Fruit fly (Drosophila melanogaster) whole organism, embryonic: ENCODE data around the gene vas.

ENCODE experiments used
- Bteb2 ChIP-seq: fragments of 200-800 bp; sonication (Bioruptor generic); optimal IDR thresholded peaks from 2 replicates; lab custom pipeline; 2016; ENCODE audit warnings: missing biosample characterization, missing genetic modification characterization
- CG10366 ChIP-seq: fragments of 200-800 bp; sonication (Bioruptor generic); IDR thresholded peaks from 2 replicates; pipeline ENCODE4 v1.3.6; 2022; ENCODE audit warnings: missing biosample characterization, missing genetic modification characterization
- CG10462 ChIP-seq: fragments of 200-800 bp; sonication (Bioruptor generic); optimal IDR thresholded peaks from 2 replicates; lab custom pipeline; 2016; ENCODE audit warnings: missing biosample characterization, missing genetic modification characterization
- CG10979 ChIP-seq: fragments of 200-800 bp; sonication (Bioruptor generic); optimal IDR thresholded peaks from 2 replicates; lab custom pipeline; 2018; ENCODE audit warnings: missing biosample characterization, mild to moderate bottlenecking, missing genetic modification characterization, moderate library complexity
- CG11093 ChIP-seq: fragments of 200-800 bp; sonication (Bioruptor generic); IDR thresholded peaks from 3 replicates; pipeline ENCODE4 v1.3.6; 2022; ENCODE audit warnings: missing biosample characterization, missing genetic modification characterization
- CG11456 ChIP-seq: fragments of 200-800 bp; sonication (Bioruptor generic); IDR thresholded peaks from 3 replicates; pipeline ENCODE4 v1.3.6; 2022; ENCODE audit warnings: missing biosample characterization, missing genetic modification characterization
- CG11504 ChIP-seq: fragments of 200-800 bp; sonication (Bioruptor generic); optimal IDR thresholded peaks from 3 replicates; lab custom pipeline; 2019; ENCODE audit warnings: missing biosample characterization, mild to moderate bottlenecking, missing genetic modification characterization, moderate library complexity
- CG12155 ChIP-seq: fragments of 200-800 bp; sonication (Bioruptor generic); optimal IDR thresholded peaks from 3 replicates; lab custom pipeline; 2016; ENCODE audit warnings: missing biosample characterization, missing genetic modification characterization
- CG12659 ChIP-seq: fragments of 200-800 bp; sonication (Bioruptor generic); optimal IDR thresholded peaks from 3 replicates; lab custom pipeline; 2017; ENCODE audit warnings: mild to moderate bottlenecking, missing biosample characterization, missing genetic modification reagents, missing genetic modification characterization
- CG13424 ChIP-seq: fragments of 200-800 bp; sonication (Bioruptor generic); optimal IDR thresholded peaks from 2 replicates; lab custom pipeline; 2019; ENCODE audit warnings: missing biosample characterization, mild to moderate bottlenecking, missing genetic modification characterization, moderate library complexity
- CG14667 ChIP-seq: fragments of 200-800 bp; sonication (Bioruptor generic); IDR thresholded peaks from 2 replicates; pipeline ENCODE4 v1.3.6; 2022; ENCODE audit warnings: missing biosample characterization, missing genetic modification characterization
- CG15269 ChIP-seq: fragments of 200-800 bp; sonication (Bioruptor generic); optimal IDR thresholded peaks from 2 replicates; lab custom pipeline; 2018; ENCODE audit warnings: missing biosample characterization, mild to moderate bottlenecking, missing genetic modification characterization, moderate library complexity
- CG16863 ChIP-seq: fragments of 200-800 bp; sonication (Bioruptor generic); optimal IDR thresholded peaks from 3 replicates; lab custom pipeline; 2016; ENCODE audit warnings: missing biosample characterization, missing genetic modification characterization
- CG17912 ChIP-seq: fragments of 200-800 bp; sonication (Bioruptor generic); optimal IDR thresholded peaks from 2 replicates; lab custom pipeline; 2018; ENCODE audit warnings: missing biosample characterization, mild to moderate bottlenecking, missing genetic modification characterization
- CG18476 ChIP-seq: fragments of 200-800 bp; sonication (Bioruptor generic); optimal IDR thresholded peaks from 2 replicates; lab custom pipeline; 2016; ENCODE audit warnings: missing biosample characterization, mild to moderate bottlenecking, missing genetic modification characterization
- CG2199 ChIP-seq: fragments of 200-800 bp; sonication (Bioruptor generic); IDR thresholded peaks from 3 replicates; pipeline ENCODE4 v1.3.6; 2022; ENCODE audit warnings: missing biosample characterization, missing genetic modification characterization
- CG2678 ChIP-seq: fragments of 200-800 bp; sonication (Bioruptor generic); optimal IDR thresholded peaks from 3 replicates; lab custom pipeline; 2019; ENCODE audit warnings: missing biosample characterization, mild to moderate bottlenecking, missing genetic modification characterization, moderate library complexity
- CG30431 ChIP-seq: fragments of 200-800 bp; sonication (Bioruptor generic); optimal IDR thresholded peaks from 2 replicates; lab custom pipeline; 2017; ENCODE audit warnings: missing biosample characterization, missing genetic modification characterization
- CG4707 ChIP-seq: fragments of 200-800 bp; sonication (Bioruptor generic); optimal IDR thresholded peaks from 2 replicates; lab custom pipeline; 2018; ENCODE audit warnings: missing biosample characterization, mild to moderate bottlenecking, missing genetic modification characterization, moderate library complexity
- CG6791 ChIP-seq: fragments of 200-800 bp; sonication (Bioruptor generic); IDR thresholded peaks from 3 replicates; pipeline ENCODE4 v1.3.6; 2022; ENCODE audit warnings: missing biosample characterization, missing genetic modification characterization; ENCODE audit not compliant: partially characterized antibody
- CG8765 ChIP-seq: fragments of 200-800 bp; sonication (Bioruptor generic); IDR thresholded peaks from 2 replicates; pipeline ENCODE4 v1.3.6; 2022; ENCODE audit warnings: missing biosample characterization, missing genetic modification characterization
- CG8924 ChIP-seq: fragments of 200-800 bp; optimal IDR thresholded peaks from 3 replicates; lab custom pipeline; 2019; ENCODE audit warnings: missing biosample characterization, mild to moderate bottlenecking, missing genetic modification characterization, moderate library complexity
- CG9215 ChIP-seq: fragments of 200-800 bp; sonication (Bioruptor generic); IDR thresholded peaks from 2 replicates; pipeline ENCODE4 v1.3.6; 2022; ENCODE audit warnings: missing biosample characterization, missing genetic modification characterization
- CHES-1-like ChIP-seq: fragments of 200-800 bp; sonication (Bioruptor generic); optimal IDR thresholded peaks from 2 replicates; lab custom pipeline; 2016; ENCODE audit warnings: missing biosample characterization, missing genetic modification characterization
- CrebB ChIP-seq: fragments of 200-800 bp; sonication (Bioruptor generic); optimal IDR thresholded peaks from 3 replicates; lab custom pipeline; 2018; ENCODE audit warnings: missing biosample characterization, mild to moderate bottlenecking, missing genetic modification characterization
- Doc2 ChIP-seq: fragments of 200-800 bp; sonication (Bioruptor generic); IDR thresholded peaks from 2 replicates; pipeline ENCODE4 v1.3.6; 2022; ENCODE audit warnings: missing biosample characterization, missing genetic modification characterization
- Doc3 ChIP-seq: fragments of 200-800 bp; sonication (Bioruptor generic); IDR thresholded peaks from 3 replicates; pipeline ENCODE4 v1.3.6; 2022; ENCODE audit warnings: missing biosample characterization, missing genetic modification characterization; ENCODE audit not compliant: partially characterized antibody
- Ets65A ChIP-seq: fragments of 200-800 bp; sonication (Bioruptor generic); peaks from one replicate; lab custom pipeline; 2016; ENCODE audit warnings: missing biosample characterization, missing genetic modification characterization
- Ets97D ChIP-seq: fragments of 200-800 bp; sonication (Bioruptor generic); optimal IDR thresholded peaks from 3 replicates; lab custom pipeline; 2016; ENCODE audit warnings: missing biosample characterization, missing genetic modification characterization
- Hr51 ChIP-seq, 2 experiments: fragments of 200-800 bp; sonication (Bioruptor generic); optimal IDR thresholded peaks; 2 replicates in 1 of 2; 3 replicates in 1 of 2; lab custom pipeline; 2016 to 2018; ENCODE audit warnings: missing biosample characterization in 2 of 2, missing genetic modification characterization in 2 of 2, mild to moderate bottlenecking in 1 of 2, moderate library complexity in 1 of 2
- Hsf ChIP-seq: fragments of 200-800 bp; sonication (Bioruptor generic); optimal IDR thresholded peaks from 3 replicates; lab custom pipeline; 2016; ENCODE audit warnings: missing biosample characterization, missing genetic modification characterization
- Nf-YC ChIP-seq: fragments of 200-800 bp; optimal IDR thresholded peaks from 3 replicates; lab custom pipeline; 2019; ENCODE audit warnings: missing biosample characterization, mild to moderate bottlenecking, missing genetic modification characterization, moderate library complexity
- Xrp1 ChIP-seq: fragments of 200-800 bp; sonication (Bioruptor generic); IDR thresholded peaks from 2 replicates; pipeline ENCODE4 v1.3.6; 2022; ENCODE audit warnings: missing biosample characterization, missing genetic modification characterization
- ap ChIP-seq: fragments of 200-800 bp; sonication (Bioruptor generic); IDR thresholded peaks from 2 replicates; pipeline ENCODE4 v1.3.6; 2022; ENCODE audit warnings: missing biosample characterization, missing genetic modification characterization
- bsh ChIP-seq, 2 experiments: fragments of 200-800 bp; sonication (Bioruptor generic); optimal IDR thresholded peaks; 2 replicates each; lab custom pipeline; 2017 to 2018; ENCODE audit warnings: mild to moderate bottlenecking in 2 of 2, missing biosample characterization in 2 of 2, missing genetic modification characterization in 2 of 2, moderate library complexity in 1 of 2
- cg ChIP-seq: fragments of 200-800 bp; sonication (Bioruptor generic); optimal IDR thresholded peaks from 3 replicates; lab custom pipeline; 2019; ENCODE audit warnings: missing biosample characterization, mild to moderate bottlenecking, missing genetic modification characterization, moderate library complexity
- ci ChIP-seq: fragments of 200-800 bp; sonication (Bioruptor generic); IDR thresholded peaks from 3 replicates; pipeline ENCODE4 v1.3.6; 2022; ENCODE audit warnings: missing biosample characterization, missing genetic modification characterization
- crol ChIP-seq: fragments of 200-800 bp; sonication (Bioruptor generic); IDR thresholded peaks from 2 replicates; pipeline ENCODE4 v1.3.6; 2022; ENCODE audit warnings: missing biosample characterization, missing genetic modification characterization
- dysf ChIP-seq: fragments of 200-800 bp; sonication (Bioruptor generic); IDR thresholded peaks from 3 replicates; pipeline ENCODE4 v1.3.6; 2022; ENCODE audit warnings: missing biosample characterization, missing genetic modification characterization
- ems ChIP-seq: fragments of 200-800 bp; sonication (Bioruptor generic); optimal IDR thresholded peaks from 3 replicates; lab custom pipeline; 2016; ENCODE audit warnings: missing biosample characterization, missing genetic modification characterization
- gem ChIP-seq: fragments of 200-800 bp; sonication (Bioruptor generic); optimal IDR thresholded peaks from 2 replicates; lab custom pipeline; 2019; ENCODE audit warnings: missing biosample characterization, mild to moderate bottlenecking, missing genetic modification characterization, moderate library complexity
- hkb ChIP-seq, 2 experiments: fragments of 200-800 bp in 1 of 2; fragments of >200 bp in 1 of 2; sonication (Bioruptor generic) in 1 of 2; IDR thresholded peaks in 1 of 2; optimal IDR thresholded peaks in 1 of 2; 2 replicates each; pipeline versions ENCODE4 v1.3.6 to Lab custom; 2017 to 2022; ENCODE audit warnings: missing biosample characterization in 1 of 2, missing genetic modification characterization in 1 of 2
- lilli ChIP-seq: fragments of 200-800 bp; sonication (Bioruptor generic); optimal IDR thresholded peaks from 3 replicates; lab custom pipeline; 2016; ENCODE audit warnings: missing biosample characterization, missing genetic modification characterization
- nmo ChIP-seq: fragments of 200-800 bp; sonication (Bioruptor generic); optimal IDR thresholded peaks from 2 replicates; lab custom pipeline; 2018; ENCODE audit warnings: missing biosample characterization, mild to moderate bottlenecking, missing genetic modification characterization, moderate library complexity
- seq ChIP-seq: fragments of 200-800 bp; sonication (Bioruptor generic); IDR thresholded peaks from 2 replicates; pipeline ENCODE4 v1.3.6; 2022; ENCODE audit warnings: missing biosample characterization, missing genetic modification characterization
- slbo ChIP-seq: fragments of 200-800 bp; sonication (Bioruptor generic); IDR thresholded peaks from 2 replicates; pipeline ENCODE4 v1.3.6; 2022; ENCODE audit warnings: missing biosample characterization, missing genetic modification characterization
- tna ChIP-seq: fragments of 200-800 bp; sonication (Bioruptor generic); IDR thresholded peaks from 2 replicates; pipeline ENCODE4 v1.3.6; 2022; ENCODE audit warnings: missing biosample characterization, missing genetic modification characterization; ENCODE audit not compliant: partially characterized antibody
- toy ChIP-seq: fragments of 200-800 bp; sonication (Bioruptor generic); IDR thresholded peaks from 2 replicates; pipeline ENCODE4 v1.3.6; 2022; ENCODE audit warnings: missing biosample characterization, missing genetic modification characterization
- unpg ChIP-seq: fragments of 200-800 bp; sonication (Bioruptor generic); optimal IDR thresholded peaks from 3 replicates; lab custom pipeline; 2018; ENCODE audit warnings: missing biosample characterization, mild to moderate bottlenecking, missing genetic modification characterization, moderate library complexity
- vfl ChIP-seq: fragments of 200-800 bp; sonication (Bioruptor generic); optimal IDR thresholded peaks from 2 replicates; lab custom pipeline; 2016; ENCODE audit warnings: missing biosample characterization, missing genetic modification characterization
- zfh2 ChIP-seq: fragments of 200-800 bp; sonication (Bioruptor generic); optimal IDR thresholded peaks from 2 replicates; lab custom pipeline; 2016; ENCODE audit warnings: missing biosample characterization, missing genetic modification characterization

vas gene

DNA sequence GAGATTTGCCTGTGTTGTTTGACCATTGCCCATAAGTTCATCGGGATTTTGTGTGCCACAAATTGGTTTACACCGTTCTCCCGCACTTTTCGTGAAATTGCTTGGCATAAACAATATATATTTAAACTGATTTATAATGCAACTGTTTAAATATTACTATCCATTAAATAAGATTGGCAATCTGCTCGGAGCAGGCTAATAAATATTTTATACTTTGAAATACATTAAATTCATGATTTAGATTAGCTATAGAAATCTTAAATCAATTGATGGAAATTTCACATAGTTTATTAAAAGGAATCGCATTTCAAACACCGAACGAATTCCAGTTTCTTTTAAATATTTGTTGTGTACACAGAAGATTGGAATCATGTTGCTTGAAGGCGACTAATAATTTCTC, 4.7 kb downstream of the vas start (continued):
- TF ChIP-seq vfl (GFP tag; lab: Kevin White, UChicago) (peak; percentile 18), CG13424 (peak; percentile 45), nmo (GFP tag; lab: Kevin White, UChicago) (peak; percentile 5), gem (peak; percentile 61), CG12155 (peak; percentile 0), CG2678 (tag; lab: Kevin White, UChicago) (peak; percentile 24), CG14667 (GFP tag; lab: Robert Waterston, UW) (no peak), CG11504 (peak; percentile 53), CG15269 (tag; lab: Kevin White, UChicago) (peak; percentile 42), CrebB (tag; lab: Kevin White, UChicago) (no peak), Hr51 (GFP tag; optimal IDR thresholded peaks at IDR 0.05; lab: Kevin White, UChicago) (peak in 1 of 2 experiments; percentile 50), CG6791 (GFP tag; lab: Robert Waterston, UW) (no peak), CG8924 (tag; lab: Kevin White, UChicago) (peak; percentile 1), CG12659 (peak; percentile 7), unpg (GFP tag; lab: Kevin White, UChicago) (peak; percentile 14), Hsf (GFP tag; lab: Kevin White, UChicago) (peak; percentile 1), toy (no peak)
- TF ChIP-seq, all 482 proteins: peak for 37

DNA sequence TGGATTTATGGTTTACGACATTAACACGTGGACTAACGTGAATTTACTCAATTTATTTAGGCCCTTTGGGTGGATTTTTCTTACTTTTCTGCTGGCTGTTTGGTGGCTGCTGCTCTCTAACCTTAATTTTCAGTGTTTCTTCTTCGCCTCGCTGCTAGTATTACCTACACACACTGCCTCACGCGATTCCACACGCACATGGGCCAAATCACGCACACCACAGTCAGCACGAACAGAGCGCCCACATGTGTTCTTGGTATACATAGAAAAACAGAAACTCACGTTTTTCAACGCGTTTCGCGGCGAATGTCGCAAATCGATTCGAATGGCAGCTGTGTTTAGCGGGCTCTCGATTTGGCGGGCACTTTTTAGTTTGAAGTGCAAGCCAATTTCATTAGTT, 6.4 kb downstream of the vas start:
- TF ChIP-seq Nf-YC (tag; lab: Kevin White, UChicago) (peak; percentile 45), cg (GFP tag; lab: Kevin White, UChicago) (peak; percentile 98), seq (GFP tag; lab: Robert Waterston, UW) (no peak), CG10462 (no peak), ap (GFP tag; lab: Robert Waterston, UW) (no peak), CG2199 (GFP tag; lab: Robert Waterston, UW) (peak; percentile 82; the same call in 2 of the 3 replicates), dysf (GFP tag; lab: Robert Waterston, UW) (no peak), ems (GFP tag; lab: Kevin White, UChicago) (no peak), Bteb2 (GFP tag; lab: Kevin White, UChicago) (peak; percentile 6), CG10979 (peak; percentile 0), Ets65A (GFP tag; lab: Kevin White, UChicago) (peak; percentile 92), Doc3 (GFP tag; lab: Robert Waterston, UW) (peak; percentile 76), CG10366 (GFP tag; lab: Robert Waterston, UW) (no peak), slbo (GFP tag; lab: Robert Waterston, UW) (peak; percentile 38; the same call in 1 of the 2 replicates), tna (GFP tag; lab: Robert Waterston, UW) (peak; percentile 64), CG11456 (GFP tag; lab: Robert Waterston, UW) (no peak; the same call in 2 of the 3 replicates), CG8765 (no peak), Xrp1 (GFP tag; lab: Robert Waterston, UW) (no peak), CG11093 (GFP tag; lab: Robert Waterston, UW) (no peak), crol (GFP tag; lab: Robert Waterston, UW) (no peak), CG9215 (GFP tag; lab: Robert Waterston, UW) (no peak), CG17912 (GFP tag; lab: Kevin White, UChicago) (peak; percentile 86), CG16863 (GFP tag; lab: Kevin White, UChicago) (no peak), hkb (optimal IDR thresholded peaks at IDR 0.05; lab: Kevin White, UChicago) (no peak), hkb (GFP tag; IDR thresholded peaks at IDR 0.05; lab: Robert Waterston, UW) (no peak), Doc2 (no peak), CHES-1-like (peak; percentile 34), Ets97D (GFP tag; lab: Kevin White, UChicago) (peak; percentile 94), CG4707 (GFP tag; lab: Kevin White, UChicago) (no peak), CG18476 (GFP tag; lab: Kevin White, UChicago) (no peak), zfh2 (GFP tag; lab: Kevin White, UChicago) (no peak), ci (peak; percentile 72), bsh (GFP tag; optimal IDR thresholded peaks at IDR 0.05; lab: Kevin White, UChicago) (no peak), CG30431 (no peak), lilli (GFP tag; lab: Kevin White, UChicago) (peak; percentile 36)
